Fruit fly (Drosophila melanogaster): ENCODE data around the gene Hmx.

Hmx gene

DNA sequence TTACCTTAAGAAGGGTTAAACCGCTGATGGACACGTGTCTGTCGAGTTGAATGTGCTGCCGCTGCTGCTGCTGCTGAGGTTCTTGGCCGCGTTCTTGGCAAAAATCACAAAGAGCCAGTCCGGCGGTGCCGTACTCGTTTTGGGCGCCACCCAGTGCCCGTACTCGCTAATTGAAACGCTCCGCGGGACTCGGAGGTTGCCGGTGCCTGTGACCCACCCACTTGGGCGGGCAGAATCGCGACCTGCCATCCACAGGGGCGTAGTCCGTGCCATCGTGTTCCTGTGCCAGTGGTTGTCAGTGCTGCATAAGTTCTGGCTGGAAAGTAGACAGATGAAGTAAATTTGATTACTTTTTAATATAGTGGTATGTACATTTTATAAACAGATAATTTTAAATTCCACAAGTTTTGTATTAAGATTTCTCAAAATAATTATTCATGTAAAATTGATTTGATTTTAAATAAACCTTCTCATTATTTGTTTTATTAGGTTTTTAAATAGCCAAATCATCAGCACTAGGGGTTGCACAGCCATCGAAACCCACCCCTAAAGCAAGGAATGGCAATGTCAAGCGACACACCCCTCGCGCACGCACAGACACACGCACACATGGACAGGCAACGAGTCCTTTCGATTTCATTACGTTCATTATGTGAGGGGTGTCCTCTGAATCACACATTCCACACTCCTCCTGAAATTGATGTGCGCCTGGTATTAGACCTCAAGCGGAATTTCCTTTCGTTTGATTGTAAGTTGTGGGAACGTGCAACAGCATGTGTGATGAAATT lies 46.3 kb downstream of the Hmx start (continued):
- TF ChIP-seq CG9797 (GFP tag; optimal IDR thresholded peaks at IDR 0.05), result no peak
- TF ChIP-seq CG33557 (GFP tag; optimal IDR thresholded peaks at IDR 0.05), result no peak
- TF ChIP-seq CG31388 (GFP tag; optimal IDR thresholded peaks at IDR 0.05), result no peak
- TF ChIP-seq ind (GFP tag; optimal IDR thresholded peaks at IDR 0.05), result no peak
- TF ChIP-seq CG3995 (GFP tag; optimal IDR thresholded peaks at IDR 0.05), result no peak
- TF ChIP-seq kni (GFP tag; optimal IDR thresholded peaks at IDR 0.05), result peak; percentile 10
- TF ChIP-seq Xrp1 (GFP tag; IDR thresholded peaks at IDR 0.05), result no peak; the same call in 1 of the 2 replicates
- peak; percentile 30 for TF ChIP-seq CG10979 (tag; optimal IDR thresholded peaks at IDR 0.05)
- TF ChIP-seq CG7745 (tag; optimal IDR thresholded peaks at IDR 0.05), result peak; percentile 34
- TF ChIP-seq lbe (GFP tag; optimal IDR thresholded peaks at IDR 0.05), result no peak
- 0 out of 2 replicates have a peak, but pooled peaks have one; percentile 36 for TF ChIP-seq bbx (GFP tag; IDR thresholded peaks at IDR 0.05; ENCODE audit: partially characterized antibody)
- TF ChIP-seq mirr (GFP tag; optimal IDR thresholded peaks at IDR 0.05), result no peak
- TF ChIP-seq CG6175 (GFP tag; IDR thresholded peaks at IDR 0.05), result no peak
- peak; percentile 2 for TF ChIP-seq CG4328 (GFP tag; optimal IDR thresholded peaks at IDR 0.05)
- no peak for TF ChIP-seq CG7271 (tag; optimal IDR thresholded peaks at IDR 0.05)
- TF ChIP-seq trem (tag; optimal IDR thresholded peaks at IDR 0.05), result peak; percentile 8
- no peak for TF ChIP-seq croc (GFP tag; conservative IDR thresholded peaks at IDR 0.05)
- no peak for TF ChIP-seq CG11456 (GFP tag; IDR thresholded peaks at IDR 0.05)
- no peak for TF ChIP-seq sisA (GFP tag; IDR thresholded peaks at IDR 0.05)
- no peak for TF ChIP-seq CG16779 (GFP tag; IDR thresholded peaks at IDR 0.05)
- no peak; the same call in 1 of the 2 replicates for TF ChIP-seq ttk (GFP tag; IDR thresholded peaks at IDR 0.05)
- 0 out of 2 replicates have a peak, but pooled peaks have one; percentile 15 for TF ChIP-seq CG32532 (GFP tag; IDR thresholded peaks at IDR 0.05)
- TF ChIP-seq bcd (GFP tag; optimal IDR thresholded peaks at IDR 0.05), result no peak
- TF ChIP-seq Drgx (GFP tag; IDR thresholded peaks at IDR 0.05), result no peak
- TF ChIP-seq otp (GFP tag; IDR thresholded peaks at IDR 0.05), result no peak
- TF ChIP-seq Dfd (GFP tag; optimal IDR thresholded peaks at IDR 0.05), result no peak
- peak; percentile 10 for TF ChIP-seq Hand (GFP tag; optimal IDR thresholded peaks at IDR 0.05)
- TF ChIP-seq CoRest (tag; optimal IDR thresholded peaks at IDR 0.05), result peak; percentile 38
- no peak for TF ChIP-seq CG5245 (GFP tag; optimal IDR thresholded peaks at IDR 0.05)
- peak; percentile 47 for TF ChIP-seq grau (tag; optimal IDR thresholded peaks at IDR 0.05)
- TF ChIP-seq Gug (GFP tag; IDR thresholded peaks at IDR 0.05), result no peak
- no peak for TF ChIP-seq disco-r (GFP tag; optimal IDR thresholded peaks at IDR 0.05)
- no peak for TF ChIP-seq inv (GFP tag; IDR thresholded peaks at IDR 0.05; ENCODE audit: partially characterized antibody)
- TF ChIP-seq br (optimal IDR thresholded peaks at IDR 0.05), result no peak
- no peak for TF ChIP-seq Usf (GFP tag; optimal IDR thresholded peaks at IDR 0.05)
- no peak for TF ChIP-seq Hmx (GFP tag; optimal IDR thresholded peaks at IDR 0.05)

dm6 chr3R:17605872-17606271 lies 47.1 kb downstream of the Hmx start, which contains the start of gene sll:
TSS of gene sll (plus strand) at chr3R:17606106.
- no peak for TF ChIP-seq CG30020 (tag; optimal IDR thresholded peaks at IDR 0.05)
- TF ChIP-seq CG2712 (tag; optimal IDR thresholded peaks at IDR 0.05), result no peak
- TF ChIP-seq caup (GFP tag; optimal IDR thresholded peaks at IDR 0.05; ENCODE audit: severe bottlenecking), result no peak
- no peak for TF ChIP-seq Oaz (GFP tag; IDR thresholded peaks at IDR 0.05)
- no peak for TF ChIP-seq PHDP (tag; optimal IDR thresholded peaks at IDR 0.05)
- TF ChIP-seq CG4424 (GFP tag; optimal IDR thresholded peaks at IDR 0.05), result no peak
- no peak for TF ChIP-seq her (GFP tag; optimal IDR thresholded peaks at IDR 0.05)
- TF ChIP-seq CG17186 (GFP tag; optimal IDR thresholded peaks at IDR 0.05), result no peak
- TF ChIP-seq chif (GFP tag; optimal IDR thresholded peaks at IDR 0.05), result no peak
- TF ChIP-seq tgo (GFP tag; IDR thresholded peaks at IDR 0.05), result no peak
- TF ChIP-seq gem (tag; optimal IDR thresholded peaks at IDR 0.05), result peak; percentile 27
- no peak for TF ChIP-seq CG31388 (GFP tag; optimal IDR thresholded peaks at IDR 0.05)
- TF ChIP-seq ewg (GFP tag; optimal IDR thresholded peaks at IDR 0.05), result no peak
- no peak for TF ChIP-seq CG2889 (GFP tag; IDR thresholded peaks at IDR 0.05)
- TF ChIP-seq B-H2 (GFP tag; optimal IDR thresholded peaks at IDR 0.05), result no peak
- TF ChIP-seq CG4820 (GFP tag; optimal IDR thresholded peaks at IDR 0.05), result no peak
- no peak for TF ChIP-seq CG32772 (GFP tag; IDR thresholded peaks at IDR 0.05)
